Worm (Caenorhabditis elegans) whole organism, mixed stage, embryonic: ENCODE results near the gene C51E3.10.

Experiments used
- M03D4.4 ChIP-seq: sonication (generic microtip); optimal IDR thresholded peaks from 2 replicates; lab custom pipeline; 2017; ENCODE audit warnings: mild to moderate bottlenecking, missing genetic modification characterization, missing compliant biosample characterization
- bed-3 ChIP-seq: fragments of 200-800 bp; sonication (Bioruptor generic); optimal IDR thresholded peaks from 3 replicates; lab custom pipeline; 2018; ENCODE audit warnings: mild to moderate bottlenecking, missing genetic modification characterization, moderate library complexity, missing compliant biosample characterization
- blmp-1 ChIP-seq: fragments of 150-350 bp; optimal IDR thresholded peaks from 2 replicates; lab custom pipeline; 2014; ENCODE audit warnings: missing biosample characterization, missing genetic modification characterization
- ceh-43 ChIP-seq: fragments of 200-800 bp; sonication (Bioruptor generic); optimal IDR thresholded peaks from 2 replicates; lab custom pipeline; 2018; ENCODE audit warnings: mild to moderate bottlenecking, missing genetic modification characterization, moderate library complexity, missing compliant biosample characterization
- ces-1 ChIP-seq: fragments of 150-350 bp; optimal IDR thresholded peaks from 2 replicates; lab custom pipeline; 2014; ENCODE audit warnings: missing biosample characterization, missing genetic modification reagents, missing genetic modification characterization
- cnd-1 ChIP-seq: fragments of 200-800 bp; sonication (Bioruptor generic); optimal IDR thresholded peaks from 2 replicates; lab custom pipeline; 2018; ENCODE audit warnings: mild to moderate bottlenecking, missing genetic modification characterization, missing compliant biosample characterization
- drap-1 ChIP-seq: fragments of 200-800 bp; sonication (Bioruptor generic); optimal IDR thresholded peaks from 3 replicates; lab custom pipeline; 2018; ENCODE audit warnings: mild to moderate bottlenecking, missing genetic modification characterization, missing compliant biosample characterization
- elt-1 ChIP-seq: sonication (generic microtip); optimal IDR thresholded peaks from 2 replicates; lab custom pipeline; 2017; ENCODE audit warnings: missing genetic modification characterization, mild to moderate bottlenecking, missing compliant biosample characterization, antibody characterized with exemption, moderate library complexity, borderline replicate concordance; ENCODE audit not compliant: insufficient read depth
- elt-3 ChIP-seq: fragments of 150-350 bp; optimal IDR thresholded peaks from 2 replicates; lab custom pipeline; 2014; ENCODE audit warnings: missing biosample characterization, missing genetic modification characterization
- flh-1 ChIP-seq: fragments of 200-800 bp; sonication (Bioruptor generic); optimal IDR thresholded peaks from 2 replicates; lab custom pipeline; 2018; ENCODE audit warnings: mild to moderate bottlenecking, missing genetic modification characterization, moderate library complexity, missing compliant biosample characterization
- ham-2 ChIP-seq: fragments of 200-800 bp; sonication (Bioruptor generic); optimal IDR thresholded peaks from 2 replicates; lab custom pipeline; 2018; ENCODE audit warnings: mild to moderate bottlenecking, missing genetic modification characterization, missing compliant biosample characterization
- hlh-1 ChIP-seq: fragments of 150-350 bp; optimal IDR thresholded peaks from 2 replicates; lab custom pipeline; 2014; ENCODE audit warnings: missing biosample characterization, missing genetic modification reagents, missing genetic modification characterization
- lin-13 ChIP-seq: fragments of 150-350 bp; optimal IDR thresholded peaks from 2 replicates; lab custom pipeline; 2014; ENCODE audit warnings: missing biosample characterization, missing genetic modification characterization
- lin-32 ChIP-seq: fragments of 200-800 bp; sonication (Bioruptor generic); optimal IDR thresholded peaks from 2 replicates; lab custom pipeline; 2018; ENCODE audit warnings: mild to moderate bottlenecking, missing genetic modification characterization, missing compliant biosample characterization
- lsy-2 ChIP-seq: fragments of 150-350 bp; optimal IDR thresholded peaks from 2 replicates; lab custom pipeline; 2014; ENCODE audit warnings: missing biosample characterization, missing genetic modification characterization
- mab-5 ChIP-seq: fragments of 150-350 bp; optimal IDR thresholded peaks from 2 replicates; lab custom pipeline; 2014; ENCODE audit warnings: missing biosample characterization, missing genetic modification characterization
- mep-1 ChIP-seq: fragments of 150-350 bp; optimal IDR thresholded peaks from 2 replicates; lab custom pipeline; 2017; ENCODE audit warnings: missing biosample characterization, missing genetic modification reagents, missing genetic modification characterization, inconsistent platforms
- mls-2 ChIP-seq: sonication (generic microtip); optimal IDR thresholded peaks from 2 replicates; lab custom pipeline; 2016; ENCODE audit warnings: mild to moderate bottlenecking, missing genetic modification characterization, moderate library complexity, missing compliant biosample characterization
- nhr-2 ChIP-seq: fragments of 150-350 bp; optimal IDR thresholded peaks from 2 replicates; lab custom pipeline; 2014; ENCODE audit warnings: missing biosample characterization, missing genetic modification characterization
- nhr-237 ChIP-seq: fragments of 150-350 bp; optimal IDR thresholded peaks from 2 replicates; lab custom pipeline; 2014; ENCODE audit warnings: missing biosample characterization, missing genetic modification characterization
- nhr-28 ChIP-seq: fragments of 150-350 bp; optimal IDR thresholded peaks from 2 replicates; lab custom pipeline; 2014; ENCODE audit warnings: missing biosample characterization, missing genetic modification characterization
- nhr-76 ChIP-seq: sonication (generic microtip); optimal IDR thresholded peaks from 2 replicates; lab custom pipeline; 2017; ENCODE audit warnings: missing biosample characterization, missing genetic modification characterization
- pha-4 ChIP-seq: fragments of 150-350 bp; optimal IDR thresholded peaks from 2 replicates; lab custom pipeline; 2018; ENCODE audit warnings: missing biosample characterization, missing genetic modification reagents, missing genetic modification characterization
- sem-2 ChIP-seq: fragments of 200-800 bp; sonication (Bioruptor generic); optimal IDR thresholded peaks from 2 replicates; lab custom pipeline; 2018; ENCODE audit warnings: mild to moderate bottlenecking, missing genetic modification characterization, missing compliant biosample characterization
- snpc-4 ChIP-seq: fragments of 150-350 bp; optimal IDR thresholded peaks from 2 replicates; lab custom pipeline; 2014; ENCODE audit warnings: missing biosample characterization, missing genetic modification characterization
- sptf-1 ChIP-seq: sonication (generic microtip); optimal IDR thresholded peaks from 2 replicates; lab custom pipeline; 2017; ENCODE audit warnings: mild to moderate bottlenecking, missing genetic modification characterization, moderate library complexity, missing compliant biosample characterization
- tbx-8 ChIP-seq: fragments of 200-800 bp; sonication (Bioruptor generic); optimal IDR thresholded peaks from 2 replicates; lab custom pipeline; 2018; ENCODE audit warnings: mild to moderate bottlenecking, missing genetic modification characterization, moderate library complexity, missing compliant biosample characterization
- unc-120 ChIP-seq: sonication (generic microtip); optimal IDR thresholded peaks from 2 replicates; lab custom pipeline; 2017; ENCODE audit warnings: missing genetic modification characterization, missing compliant biosample characterization; ENCODE audit not compliant: poor library complexity, severe bottlenecking
- unc-39 ChIP-seq: fragments of 150-350 bp; optimal IDR thresholded peaks from 2 replicates; lab custom pipeline; 2014; ENCODE audit warnings: missing biosample characterization, missing genetic modification characterization
- unc-62 ChIP-seq: fragments of 150-350 bp; optimal IDR thresholded peaks from 2 replicates; lab custom pipeline; 2014; ENCODE audit warnings: missing biosample characterization, missing genetic modification reagents, missing genetic modification characterization
- zip-8 ChIP-seq: fragments of 150-350 bp; optimal IDR thresholded peaks from 2 replicates; lab custom pipeline; 2014; ENCODE audit warnings: missing biosample characterization, missing genetic modification characterization

C51E3.10 gene

DNA sequence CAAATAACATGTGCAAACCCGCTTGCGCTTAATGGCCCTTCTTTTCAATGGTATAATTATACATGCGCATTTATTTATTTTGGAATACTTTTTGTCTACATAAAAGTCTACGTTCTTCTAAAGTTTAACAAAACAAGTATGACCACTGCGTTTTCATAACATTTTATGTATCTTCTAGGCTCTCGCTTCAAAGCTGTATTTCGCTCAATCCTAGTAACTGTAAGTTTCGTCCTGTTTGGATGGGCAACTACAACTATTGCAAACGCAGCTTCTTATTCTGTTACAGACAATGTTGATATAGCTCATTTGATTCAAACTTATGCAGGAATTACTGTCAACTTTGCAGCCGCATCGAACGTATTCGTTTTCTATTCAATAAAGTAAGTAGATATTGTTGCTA lies 11.2 kb downstream of the C51E3.10 start, which contains the start of gene srsx-27:
srsx-27 (plus strand) TSS at position 301 of the 400 bp plus-strand sequence.
- TF ChIP-seq flh-1 = no peak

DNA sequence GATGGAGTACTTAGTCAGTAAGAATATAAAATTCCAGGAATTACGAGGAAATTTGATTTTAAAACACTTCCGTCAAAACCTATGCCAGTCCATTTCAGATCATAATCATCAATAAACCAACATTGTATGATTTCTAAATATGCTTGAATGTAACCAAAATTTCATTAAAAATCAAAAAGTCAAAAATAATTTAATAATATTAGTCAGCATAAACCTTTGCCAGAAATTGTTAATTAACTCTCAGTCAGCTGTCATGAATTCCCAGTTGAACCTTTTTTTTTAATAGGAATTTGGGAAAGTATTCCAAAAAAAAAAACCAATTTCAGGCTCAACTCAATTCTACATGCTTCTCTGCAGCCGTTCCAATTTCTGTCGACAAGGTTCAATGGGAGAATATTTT lies 12.6 kb downstream of the C51E3.10 start, which contains the start of gene srsx-26:
srsx-26 (plus strand) TSS at position 301 of the 400 bp plus-strand sequence.
- no peak for TF ChIP-seq nhr-76 (tag; lab: Kevin White, UChicago)
- no peak for TF ChIP-seq tbx-8 (GFP tag; lab: Kevin White, UChicago)
- no peak for TF ChIP-seq hlh-1 (tag; lab: Kevin White, UChicago)
- no peak for TF ChIP-seq unc-62
- TF ChIP-seq mep-1 (tag; lab: Kevin White, UChicago) = no peak
- no peak for TF ChIP-seq mls-2 (tag; lab: Kevin White, UChicago)
- TF ChIP-seq ceh-43 (GFP tag; lab: Kevin White, UChicago) = no peak
- no peak for TF ChIP-seq snpc-4 (tag; lab: Kevin White, UChicago)
- TF ChIP-seq elt-1 (tag; lab: Kevin White, UChicago) = no peak

DNA sequence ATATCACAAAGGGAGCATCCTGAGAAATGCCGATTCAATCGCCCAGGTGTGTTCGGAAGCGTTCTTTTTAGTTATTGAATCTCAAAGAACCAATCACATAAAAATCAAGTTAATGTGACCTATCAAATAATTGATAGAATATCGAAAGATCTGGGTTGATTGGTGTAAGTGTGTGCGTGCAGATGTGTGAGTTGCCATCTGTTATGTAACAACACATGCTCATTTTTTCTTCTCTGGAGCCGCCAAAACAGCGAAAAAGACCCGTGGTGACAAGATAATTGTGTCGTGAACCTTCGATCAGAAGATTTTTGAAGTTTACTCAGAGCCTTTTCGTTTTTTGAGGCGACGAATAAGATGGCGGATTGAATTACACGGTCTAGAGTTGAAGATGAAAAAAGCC lies 14.1 kb downstream of the C51E3.10 start:
- TF ChIP-seq unc-120 (tag; lab: Kevin White, UChicago) = peak; percentile 16
- peak; percentile 44 for TF ChIP-seq unc-62
- TF ChIP-seq hlh-1 (tag; lab: Kevin White, UChicago) = peak; percentile 52
- no peak for TF ChIP-seq mls-2 (tag; lab: Kevin White, UChicago)
- TF ChIP-seq, all 35 proteins: peak for 3

DNA sequence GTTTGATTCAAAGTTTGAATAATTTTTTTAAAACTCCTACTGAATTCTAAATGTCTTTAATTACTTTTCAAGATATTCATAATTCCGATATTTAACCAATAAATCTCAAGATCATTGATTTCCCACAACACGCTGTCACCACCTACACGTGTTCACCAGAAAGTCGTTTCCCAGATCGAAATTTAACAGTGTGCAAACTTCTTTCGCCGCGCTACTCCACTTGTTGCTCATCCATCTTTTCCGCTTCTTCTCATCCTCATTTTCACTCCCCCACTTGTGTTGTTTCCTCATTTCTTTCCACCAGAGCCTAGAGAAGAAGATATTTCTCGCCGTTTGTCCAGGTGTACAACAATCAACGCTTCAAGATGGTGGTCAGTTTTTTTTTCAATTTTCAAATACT lies 15.3 kb downstream of the C51E3.10 start, which contains the start of gene C51E3.9:
C51E3.9 (plus strand) TSS at position 301 of the 400 bp plus-strand sequence.
- TF ChIP-seq zip-8 (no peak), sem-2 (GFP tag; lab: Kevin White, UChicago) (no peak), hlh-1 (tag; lab: Kevin White, UChicago) (peak; percentile 27)

DNA sequence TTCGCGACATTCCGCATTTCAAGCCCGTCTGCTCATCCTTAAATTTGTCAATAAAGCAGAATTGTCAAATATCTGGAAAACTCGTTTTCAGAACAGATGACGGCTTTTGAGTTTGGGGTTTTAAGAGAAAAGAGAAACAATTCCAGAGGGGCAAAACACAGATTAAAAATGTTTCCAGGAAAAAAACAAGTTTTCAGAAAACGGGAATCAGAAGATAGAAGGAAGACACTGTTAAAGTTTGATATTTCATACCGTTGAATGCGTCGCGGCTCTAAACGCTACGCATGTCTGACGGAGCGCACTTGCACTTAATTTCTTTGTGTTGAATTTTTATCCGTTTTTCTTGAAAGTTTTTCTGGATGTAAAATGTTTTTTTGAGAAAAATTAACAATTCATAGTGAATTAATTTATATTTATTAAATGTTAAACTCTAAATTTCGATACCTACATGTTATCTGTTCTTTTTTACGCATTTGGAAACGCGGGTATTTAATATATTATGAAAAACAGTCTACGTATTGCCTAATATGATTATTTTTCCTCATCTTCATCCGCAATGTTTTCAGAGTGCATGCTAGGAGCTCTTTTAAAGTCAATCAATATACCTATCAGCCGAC lies 26.7 kb downstream of the C51E3.10 start, which contains the start of the genes C08B6.18, wdr-20 and C08B6.8:
C08B6.18 (minus strand) TSS at position 51 of the 617 bp plus-strand sequence.
wdr-20 (minus strand) TSS at position 82 of the 617 bp plus-strand sequence.
C08B6.8 (plus strand) TSS at position 567 of the 617 bp plus-strand sequence.
- no peak for TF ChIP-seq unc-120 (tag; lab: Kevin White, UChicago)
- TF ChIP-seq drap-1 (GFP tag; lab: Kevin White, UChicago) = no peak
- TF ChIP-seq elt-3 (tag; lab: Kevin White, UChicago) = no peak
- no peak for TF ChIP-seq lin-13 (tag; lab: Kevin White, UChicago)
- TF ChIP-seq lin-32 (GFP tag; lab: Kevin White, UChicago) = no peak
- peak; percentile 41 for TF ChIP-seq lsy-2 (tag; lab: Kevin White, UChicago)
- no peak for TF ChIP-seq cnd-1
- TF ChIP-seq zip-8 = no peak
- TF ChIP-seq unc-39 (tag; lab: Kevin White, UChicago) = no peak
- peak; percentile 59 for TF ChIP-seq mep-1 (tag; lab: Kevin White, UChicago)
- no peak for TF ChIP-seq nhr-2 (tag; lab: Kevin White, UChicago)
- peak; percentile 26 for TF ChIP-seq nhr-237 (tag; lab: Kevin White, UChicago)
- no peak for TF ChIP-seq nhr-76 (tag; lab: Kevin White, UChicago)
- TF ChIP-seq M03D4.4 (tag; lab: Kevin White, UChicago) = no peak
- TF ChIP-seq ces-1 = peak; percentile 40
- TF ChIP-seq ham-2 = no peak
- no peak for TF ChIP-seq unc-62
- no peak for TF ChIP-seq nhr-28 (tag; lab: Kevin White, UChicago)
- TF ChIP-seq elt-1 (tag; lab: Kevin White, UChicago) = no peak
- no peak for TF ChIP-seq mls-2 (tag; lab: Kevin White, UChicago)
- TF ChIP-seq sptf-1 (tag; lab: Kevin White, UChicago) = no peak
- no peak for TF ChIP-seq blmp-1 (tag; lab: Kevin White, UChicago)
- TF ChIP-seq tbx-8 (GFP tag; lab: Kevin White, UChicago) = no peak
- no peak for TF ChIP-seq bed-3 (GFP tag; lab: Kevin White, UChicago)
- peak; percentile 26 for TF ChIP-seq pha-4 (tag; lab: Kevin White, UChicago)
- no peak for TF ChIP-seq mab-5 (tag; lab: Kevin White, UChicago)
